Worm (Caenorhabditis elegans): ENCODE measurements around the gene athp-2.
A peak's percentile ranks its signal among the peaks of the same experiment; 100 is the strongest.

DNA sequence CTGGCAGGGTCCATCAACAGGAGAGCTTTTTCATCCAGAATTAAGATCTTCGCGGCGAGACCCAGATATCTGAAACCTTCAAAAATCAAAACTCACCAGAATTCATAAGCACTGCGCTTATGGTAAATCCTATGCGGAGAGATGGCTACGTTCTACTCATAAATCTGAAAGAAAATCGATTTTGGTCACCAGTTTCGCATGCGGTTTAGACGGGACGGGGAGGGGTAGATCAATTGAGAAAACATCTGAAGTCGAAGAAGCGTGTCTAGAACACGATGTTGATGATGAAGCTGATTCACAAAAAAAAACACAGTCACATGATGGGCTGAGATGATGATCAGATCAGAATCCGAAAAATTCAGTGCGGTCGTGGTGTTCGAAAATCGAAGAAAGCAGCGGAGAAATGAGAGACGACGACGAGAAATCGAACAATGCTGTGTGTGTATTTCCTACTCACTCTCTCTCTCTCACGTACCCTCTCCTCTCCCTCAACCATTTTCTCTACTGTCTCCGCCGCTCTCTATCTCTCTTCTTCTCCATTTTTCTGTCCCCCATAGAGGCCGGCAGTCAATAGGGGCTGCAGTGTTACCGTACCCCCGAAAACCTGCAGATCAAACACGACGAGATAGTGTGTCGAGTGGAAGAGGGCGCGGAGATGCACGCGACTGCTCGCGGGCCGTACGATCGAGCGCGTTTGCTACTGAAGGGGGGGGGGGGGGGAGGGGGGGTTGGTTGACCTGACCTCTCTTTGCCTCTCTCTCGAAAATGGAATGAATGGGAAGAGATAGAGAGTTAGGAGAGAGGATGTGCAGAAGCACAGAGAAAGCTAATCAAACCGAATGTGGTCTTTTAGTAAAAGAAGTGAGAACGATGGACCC lies 36.6 kb downstream of the athp-2 start, which contains the start of gene ntl-2:
- TF ChIP-seq nhr-28 (tag; optimal IDR thresholded peaks at IDR 0.05), result peak; percentile 83
- TF ChIP-seq nhr-76 (tag; optimal IDR thresholded peaks at IDR 0.05), result no peak
- no peak for TF ChIP-seq R02D3.7 (tag; optimal IDR thresholded peaks at IDR 0.05)
- TF ChIP-seq mdl-1 (tag; optimal IDR thresholded peaks at IDR 0.05), result peak; percentile 69 to 97
- peak; percentile 10 for TF ChIP-seq zag-1 (tag; optimal IDR thresholded peaks at IDR 0.05)
- no peak for TF ChIP-seq ces-1 (GFP tag; optimal IDR thresholded peaks at IDR 0.05)
- peak in 1 of 2 experiments; percentile 81 for TF ChIP-seq daf-16 (GFP tag; optimal IDR thresholded peaks at IDR 0.05)
- peak; percentile 88 for TF ChIP-seq daf-16 (tag; optimal IDR thresholded peaks at IDR 0.05)
- no peak for TF ChIP-seq aly-2 (tag; optimal IDR thresholded peaks at IDR 0.05)
- peak; percentile 90 for TF ChIP-seq nhr-25 (tag; optimal IDR thresholded peaks at IDR 0.05; ENCODE audit: borderline replicate concordance, insufficient read depth)
- TF ChIP-seq ceh-28 (tag; optimal IDR thresholded peaks at IDR 0.05), result peak; percentile 71
- no peak for TF ChIP-seq F49E8.2 (tag; optimal IDR thresholded peaks at IDR 0.05; ENCODE audit: borderline replicate concordance)
- peak; percentile 59 for TF ChIP-seq fkh-10 (GFP tag; optimal IDR thresholded peaks at IDR 0.05)

Measured in whole organism, L4 larva.